Worm (Caenorhabditis elegans): ENCODE data around the gene T20D3.6.

DNA sequence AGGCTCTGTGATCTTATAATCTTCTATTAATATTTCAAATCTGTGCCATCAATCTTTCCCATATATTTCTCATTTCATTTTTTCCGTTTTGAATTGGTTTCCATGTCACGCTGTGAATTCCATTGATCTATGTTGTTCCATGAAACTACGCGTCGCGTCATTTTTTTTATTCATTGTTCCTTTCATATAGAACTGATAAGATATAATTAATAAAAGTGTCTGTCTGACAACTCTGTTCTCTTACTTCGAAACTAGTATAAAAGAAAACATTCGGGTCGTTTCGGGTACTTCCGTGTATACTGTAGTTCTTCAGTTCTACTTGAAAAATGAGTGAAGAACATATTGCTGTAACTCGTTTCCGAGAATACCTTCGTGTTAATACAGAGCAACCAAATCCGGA lies 35.4 kb upstream of the T20D3.6 start, which contains the start of gene C10C5.3:
- no peak for TF ChIP-seq him-1 (tag; optimal IDR thresholded peaks at IDR 0.05)
- no peak for TF ChIP-seq dao-5 (tag; optimal IDR thresholded peaks at IDR 0.05)
- no peak for TF ChIP-seq W03F9.2 (tag; optimal IDR thresholded peaks at IDR 0.05)
